Worm (Caenorhabditis elegans) whole organism, L3 larva: ENCODE results near the gene ZK353.4.

Source experiments
- mdl-1 ChIP-seq: fragments of 150-350 bp; optimal IDR thresholded peaks from 2 replicates; lab custom pipeline; 2014; ENCODE audit warnings: missing biosample characterization, missing genetic modification characterization
- nhr-23 ChIP-seq: fragments of 150-350 bp; optimal IDR thresholded peaks from 2 replicates; lab custom pipeline; 2014; ENCODE audit warnings: missing biosample characterization, missing genetic modification reagents, missing genetic modification characterization

DNA sequence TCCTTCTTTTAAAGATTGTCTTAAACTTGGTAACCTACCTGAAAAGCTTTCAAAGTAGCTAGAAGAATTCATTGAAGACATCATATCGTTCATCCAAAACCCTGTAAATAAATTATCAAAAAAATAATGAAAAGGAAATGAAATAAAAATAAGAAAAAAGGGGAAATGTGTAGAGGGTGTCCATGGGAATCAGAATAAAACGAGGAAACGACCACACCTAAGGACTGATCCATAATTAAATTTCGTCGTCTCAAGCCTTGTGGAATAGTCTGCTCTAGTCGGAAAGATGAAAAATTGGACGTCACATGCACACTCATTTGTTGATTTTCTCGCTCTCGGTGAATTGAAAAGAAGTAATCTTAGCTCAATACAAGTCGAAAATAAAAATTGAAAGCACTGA lies 45.6 kb upstream of the ZK353.4 start, which contains the start of gene ZK1236.9:
- TF ChIP-seq mdl-1 (no peak), nhr-23 (no peak)
